Worm (Caenorhabditis elegans): ENCODE results near the gene Y57E12AL.2.

DNA sequence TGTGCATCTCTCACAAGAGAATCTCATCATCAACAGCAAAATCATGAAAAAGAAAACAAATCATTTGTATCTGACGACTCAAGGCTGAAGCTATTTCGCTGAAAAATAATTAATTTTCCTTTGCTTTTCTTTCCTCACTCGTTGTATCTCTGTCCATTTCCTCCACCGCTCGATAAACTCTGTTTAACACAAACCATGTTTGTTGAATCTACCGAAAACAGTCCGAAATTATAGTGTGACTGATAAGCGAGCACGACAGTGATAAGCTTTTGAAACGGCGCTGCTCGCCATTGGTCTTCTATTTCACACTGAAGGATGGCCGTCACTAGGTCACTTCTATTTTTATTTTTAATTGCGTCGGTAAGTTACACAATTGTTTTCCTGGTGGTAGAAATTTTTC is 17.8 kb downstream of the Y57E12AL.2 start, which contains the start of gene npa-1:
- TF ChIP-seq nhr-11 (tag; optimal IDR thresholded peaks at IDR 0.05) = no peak
- peak; percentile 63 for TF ChIP-seq pqm-1 (tag; optimal IDR thresholded peaks at IDR 0.05)
- TF ChIP-seq elt-2 (tag; optimal IDR thresholded peaks at IDR 0.05) = peak; percentile 48
- no peak for TF ChIP-seq lin-15B (tag; optimal IDR thresholded peaks at IDR 0.05)
- TF ChIP-seq eor-1 (tag; optimal IDR thresholded peaks at IDR 0.05) = no peak
- TF ChIP-seq daf-12 (tag; optimal IDR thresholded peaks at IDR 0.05) = no peak
- TF ChIP-seq fos-1 (tag; optimal IDR thresholded peaks at IDR 0.05) = no peak
- TF ChIP-seq jun-1 (tag; optimal IDR thresholded peaks at IDR 0.05) = no peak
- TF ChIP-seq lin-39 (tag; optimal IDR thresholded peaks at IDR 0.05) = no peak
- no peak for TF ChIP-seq nhr-76 (tag; optimal IDR thresholded peaks at IDR 0.05)
- no peak for TF ChIP-seq elt-1 (tag; optimal IDR thresholded peaks at IDR 0.05)
- TF ChIP-seq ceh-28 (tag; optimal IDR thresholded peaks at IDR 0.05) = no peak
- no peak for TF ChIP-seq ceh-16 (tag; optimal IDR thresholded peaks at IDR 0.05)
